Worm (Caenorhabditis elegans) whole organism, young adult: Measurements from ENCODE around the gene egl-19.

Source experiments
- B0336.3 ChIP-seq: fragments of 200-800 bp; sonication (Bioruptor generic); IDR thresholded peaks from 2 replicates; pipeline ENCODE4 v1.3.6; 2022; ENCODE audit warnings: missing genetic modification characterization, missing compliant biosample characterization
- C17E4.6 ChIP-seq: fragments of 200-800 bp; sonication (Bioruptor generic); IDR thresholded peaks from 2 replicates; pipeline ENCODE4 v1.3.6; 2022; ENCODE audit warnings: missing genetic modification reagents, missing genetic modification characterization, missing compliant biosample characterization
- D2030.7 ChIP-seq: fragments of 200-800 bp; sonication (Bioruptor generic); IDR thresholded peaks from 2 replicates; pipeline ENCODE4 v1.3.6; 2022; ENCODE audit warnings: missing genetic modification reagents, missing genetic modification characterization, missing compliant biosample characterization
- F10E7.11 ChIP-seq: sonication (generic microtip); optimal IDR thresholded peaks from 2 replicates; lab custom pipeline; 2017; ENCODE audit warnings: mild to moderate bottlenecking, missing genetic modification characterization, moderate library complexity, missing compliant biosample characterization
- F33H1.4 ChIP-seq: fragments of 200-800 bp; sonication (Bioruptor generic); IDR thresholded peaks from 2 replicates; pipeline ENCODE4 v1.3.6; 2022; ENCODE audit warnings: missing genetic modification reagents, missing genetic modification characterization, missing compliant biosample characterization
- F49E8.2 ChIP-seq: sonication (generic microtip); optimal IDR thresholded peaks from 3 replicates; lab custom pipeline; 2017; ENCODE audit warnings: missing genetic modification characterization, mild to moderate bottlenecking, missing compliant biosample characterization, antibody characterized with exemption, moderate library complexity; ENCODE audit not compliant: insufficient read depth
- F52B5.7 ChIP-seq: sonication (generic microtip); optimal IDR thresholded peaks from 2 replicates; lab custom pipeline; 2016; ENCODE audit warnings: mild to moderate bottlenecking, missing genetic modification characterization, missing compliant biosample characterization
- F55B11.4 ChIP-seq: sonication (generic microtip); optimal IDR thresholded peaks from 2 replicates; lab custom pipeline; 2016; ENCODE audit warnings: missing compliant biosample characterization, missing genetic modification characterization, borderline replicate concordance; ENCODE audit not compliant: insufficient read depth
- Y67H2A.10 ChIP-seq: fragments of 200-800 bp; sonication (Bioruptor generic); conservative IDR thresholded peaks from 2 replicates; pipeline ENCODE4 v1.3.6; 2022; ENCODE audit warnings: missing genetic modification reagents, missing genetic modification characterization, missing compliant biosample characterization
- ZK185.1 ChIP-seq: sonication (generic microtip); optimal IDR thresholded peaks from 2 replicates; lab custom pipeline; 2016; ENCODE audit warnings: mild to moderate bottlenecking, missing genetic modification characterization, missing compliant biosample characterization; ENCODE audit not compliant: poor library complexity, severe bottlenecking
- aptf-2 ChIP-seq: fragments of 200-800 bp; sonication (Bioruptor generic); conservative IDR thresholded peaks from 2 replicates; pipeline ENCODE4 v1.3.6; 2022; ENCODE audit warnings: missing genetic modification reagents, missing genetic modification characterization, missing compliant biosample characterization
- bed-2 ChIP-seq: fragments of 200-800 bp; sonication (Bioruptor generic); IDR thresholded peaks from 2 replicates; pipeline ENCODE4 v1.3.6; 2022; ENCODE audit warnings: missing genetic modification reagents, missing genetic modification characterization, missing compliant biosample characterization
- ccch-3 ChIP-seq: fragments of 200-800 bp; sonication (Bioruptor generic); optimal IDR thresholded peaks from 2 replicates; lab custom pipeline; 2018; ENCODE audit warnings: mild to moderate bottlenecking, missing genetic modification characterization, missing compliant biosample characterization
- ceh-100 ChIP-seq: fragments of 200-800 bp; sonication (Bioruptor generic); IDR thresholded peaks from 2 replicates; pipeline ENCODE4 v1.3.6; 2022; ENCODE audit warnings: missing genetic modification reagents, missing genetic modification characterization, missing compliant biosample characterization
- ceh-40 ChIP-seq: fragments of 200-800 bp; sonication (Bioruptor generic); IDR thresholded peaks from 2 replicates; pipeline ENCODE4 v1.3.6; 2022; ENCODE audit warnings: missing genetic modification characterization, missing compliant biosample characterization
- ceh-91 ChIP-seq: fragments of 200-800 bp; sonication (Bioruptor generic); IDR thresholded peaks from 2 replicates; pipeline ENCODE4 v1.3.6; 2022; ENCODE audit warnings: missing genetic modification reagents, missing genetic modification characterization, missing compliant biosample characterization
- dpl-1 ChIP-seq: fragments of 150-350 bp; optimal IDR thresholded peaks from 2 replicates; lab custom pipeline; 2014; ENCODE audit warnings: missing biosample characterization, missing genetic modification reagents, missing genetic modification characterization
- egl-18 ChIP-seq: fragments of 200-800 bp; sonication (Bioruptor generic); IDR thresholded peaks from 2 replicates; pipeline ENCODE4 v1.3.6; 2022; ENCODE audit warnings: missing genetic modification reagents, missing genetic modification characterization, missing compliant biosample characterization
- egl-44 ChIP-seq: fragments of 200-800 bp; sonication (Bioruptor generic); IDR thresholded peaks from 2 replicates; pipeline ENCODE4 v1.3.6; 2022; ENCODE audit warnings: missing genetic modification reagents, missing genetic modification characterization, missing compliant biosample characterization
- him-1 ChIP-seq: sonication (generic microtip); optimal IDR thresholded peaks from 2 replicates; lab custom pipeline; 2016; ENCODE audit warnings: missing genotype, missing genetic modification reagents, missing genetic modification characterization, missing compliant biosample characterization
- hmg-1.2 ChIP-seq: fragments of 200-800 bp; sonication (Bioruptor generic); IDR thresholded peaks from 2 replicates; pipeline ENCODE4 v1.3.6; 2022; ENCODE audit warnings: missing genetic modification reagents, missing genetic modification characterization, missing compliant biosample characterization
- hmg-20 ChIP-seq: fragments of 200-800 bp; sonication (Bioruptor generic); IDR thresholded peaks from 2 replicates; pipeline ENCODE4 v1.3.6; 2022; ENCODE audit warnings: missing genetic modification reagents, missing genetic modification characterization, missing compliant biosample characterization
- let-526 ChIP-seq: fragments of 200-800 bp; sonication (Bioruptor generic); IDR thresholded peaks from 2 replicates; pipeline ENCODE4 v1.3.6; 2022; ENCODE audit warnings: missing genetic modification reagents, missing genetic modification characterization, missing compliant biosample characterization
- let-607 ChIP-seq, 2 experiments: fragments of 200-800 bp in 1 of 2; sonication (Bioruptor generic) in 1 of 2; sonication (generic microtip) in 1 of 2; optimal IDR thresholded peaks; 2 replicates each; lab custom pipeline; 2016 to 2018; ENCODE audit warnings: mild to moderate bottlenecking in 2 of 2, missing compliant biosample characterization in 2 of 2, missing genetic modification characterization in 2 of 2, moderate library complexity in 2 of 2, missing genotype in 1 of 2
- lin-54 ChIP-seq: fragments of 200-800 bp; sonication (Bioruptor generic); optimal IDR thresholded peaks from 2 replicates; lab custom pipeline; 2018; ENCODE audit warnings: mild to moderate bottlenecking, missing genetic modification characterization, missing compliant biosample characterization
- lsy-27 ChIP-seq: sonication (generic microtip); optimal IDR thresholded peaks from 2 replicates; lab custom pipeline; 2017; ENCODE audit warnings: missing genetic modification characterization, mild to moderate bottlenecking, missing compliant biosample characterization, antibody characterized with exemption, missing genotype, borderline replicate concordance; ENCODE audit not compliant: insufficient read depth
- madf-10 ChIP-seq: sonication (generic microtip); optimal IDR thresholded peaks from 2 replicates; lab custom pipeline; 2016; ENCODE audit warnings: mild to moderate bottlenecking, missing genetic modification characterization, missing compliant biosample characterization
- mel-28 ChIP-seq: sonication (generic microtip); optimal IDR thresholded peaks from 2 replicates; lab custom pipeline; 2016; ENCODE audit warnings: borderline replicate concordance, mild to moderate bottlenecking, missing genetic modification characterization, missing compliant biosample characterization
- nfya-1 ChIP-seq: sonication (generic microtip); optimal IDR thresholded peaks from 2 replicates; lab custom pipeline; 2017; ENCODE audit warnings: antibody characterized with exemption, missing compliant biosample characterization, missing genetic modification characterization, borderline replicate concordance; ENCODE audit not compliant: insufficient read depth
- nfya-2 ChIP-seq: fragments of 200-800 bp; sonication (Bioruptor generic); IDR thresholded peaks from 2 replicates; pipeline ENCODE4 v1.3.6; 2022; ENCODE audit warnings: missing genetic modification reagents, missing genetic modification characterization, missing compliant biosample characterization
- nfyb-1 ChIP-seq: fragments of 200-800 bp; sonication (Bioruptor generic); IDR thresholded peaks from 2 replicates; pipeline ENCODE4 v1.3.6; 2022; ENCODE audit warnings: missing genetic modification reagents, missing genetic modification characterization, missing compliant biosample characterization
- nhr-27 ChIP-seq: fragments of 200-800 bp; sonication (Bioruptor generic); optimal IDR thresholded peaks from 2 replicates; lab custom pipeline; 2018; ENCODE audit warnings: mild to moderate bottlenecking, missing genetic modification characterization, moderate library complexity, missing compliant biosample characterization
- nhr-90 ChIP-seq: sonication (generic microtip); optimal IDR thresholded peaks from 2 replicates; lab custom pipeline; 2016; ENCODE audit warnings: missing genotype, mild to moderate bottlenecking, missing genetic modification characterization, missing compliant biosample characterization
- rcor-1 ChIP-seq: fragments of 200-800 bp; sonication (Bioruptor generic); IDR thresholded peaks from 2 replicates; pipeline ENCODE4 v1.3.6; 2022; ENCODE audit warnings: missing genetic modification reagents, missing genetic modification characterization, missing compliant biosample characterization
- rpc-1 ChIP-seq, 2 experiments: fragments of 150-350 bp in 1 of 2; sonication (generic microtip) in 1 of 2; optimal IDR thresholded peaks; 2 replicates each; lab custom pipeline; 2014 to 2018; ENCODE audit warnings: missing biosample characterization in 1 of 2, missing genetic modification characterization in 1 of 2, missing genetic modification reagents in 1 of 2, missing genotype in 1 of 2
- snpc-1.1 ChIP-seq: sonication (generic microtip); optimal IDR thresholded peaks from 2 replicates; lab custom pipeline; 2017; ENCODE audit warnings: missing genetic modification characterization, mild to moderate bottlenecking, missing compliant biosample characterization, antibody characterized with exemption, moderate library complexity, missing genotype, missing genetic modification reagents; ENCODE audit not compliant: insufficient read depth
- snpc-4 ChIP-seq, 5 experiments: fragments of 150-350 bp in 1 of 5; sonication (generic microtip) in 4 of 5; optimal IDR thresholded peaks; 2 replicates each; lab custom pipeline; 2014 to 2018; ENCODE audit warnings: missing genetic modification characterization in 5 of 5, missing biosample characterization in 3 of 5, antibody characterized with exemption in 2 of 5, mild to moderate bottlenecking in 2 of 5, missing compliant biosample characterization in 2 of 5, missing genotype in 2 of 5, moderate library complexity in 2 of 5, missing genetic modification reagents in 1 of 5
- somi-1 ChIP-seq: fragments of 200-800 bp; sonication (Bioruptor generic); optimal IDR thresholded peaks from 2 replicates; lab custom pipeline; 2018; ENCODE audit warnings: mild to moderate bottlenecking, missing genetic modification characterization, missing compliant biosample characterization
- unc-130 ChIP-seq: sonication (generic microtip); optimal IDR thresholded peaks from 2 replicates; lab custom pipeline; 2016; ENCODE audit warnings: missing genetic modification reagents, missing genetic modification characterization, missing compliant biosample characterization

The egl-19 gene

ce11 chrIV:7451345-7451744 lies 46.0 kb downstream of the egl-19 start, which contains the start of gene tes-1:
tes-1 (minus strand) TSS chrIV:7451445.
- TF ChIP-seq somi-1 (GFP tag; lab: Kevin White, UChicago) (no peak), let-607 (tag; optimal IDR thresholded peaks at IDR 0.05; lab: Kevin White, UChicago) (no peak), F55B11.4 (tag; lab: Kevin White, UChicago) (no peak), ZK185.1 (no peak), egl-18 (GFP tag; lab: Robert Waterston, UW) (no peak), bed-2 (GFP tag; lab: Robert Waterston, UW) (no peak), aptf-2 (GFP tag; lab: Robert Waterston, UW) (no peak), lin-54 (GFP tag; lab: Kevin White, UChicago) (no peak), ccch-3 (GFP tag; lab: Kevin White, UChicago) (no peak), ceh-40 (GFP tag; lab: Robert Waterston, UW) (no peak), dpl-1 (GFP tag; lab: Kevin White, UChicago) (no peak), unc-130 (no peak), lsy-27 (no peak)

ce11 chrIV:7453661-7454159 lies 48.3 kb downstream of the egl-19 start:
- TF ChIP-seq ceh-100 (GFP tag; lab: Robert Waterston, UW) (no peak), snpc-1.1 (tag; lab: Kevin White, UChicago) (no peak), nfyb-1 (GFP tag; lab: Robert Waterston, UW) (no peak), F52B5.7 (tag; lab: Kevin White, UChicago) (no peak)
- TF ChIP-seq, all 124 proteins: peak for 0

ce11 chrIV:7454890-7455289 lies 49.5 kb downstream of the egl-19 start:
- TF ChIP-seq nhr-27 (tag; lab: Kevin White, UChicago) (no peak), mel-28 (tag; lab: Kevin White, UChicago) (no peak), ceh-91 (GFP tag; lab: Robert Waterston, UW) (no peak), F10E7.11 (tag; lab: Kevin White, UChicago) (no peak), madf-10 (tag; lab: Kevin White, UChicago) (no peak), dpl-1 (GFP tag; lab: Kevin White, UChicago) (no peak), C17E4.6 (GFP tag; lab: Robert Waterston, UW) (no peak), Y67H2A.10 (GFP tag; lab: Robert Waterston, UW) (no peak), D2030.7 (GFP tag; lab: Robert Waterston, UW) (no peak), let-526 (GFP tag; lab: Robert Waterston, UW) (no peak)

- TF ChIP-seq him-1: no peak
- TF ChIP-seq hmg-1.2 (GFP tag; lab: Robert Waterston, UW): no peak
- no peak for TF ChIP-seq ceh-40 (GFP tag; lab: Robert Waterston, UW)
- TF ChIP-seq F49E8.2 (tag; lab: Kevin White, UChicago): no peak
- TF ChIP-seq nfya-2 (GFP tag; lab: Robert Waterston, UW): no peak
Measured at ce11 chrIV:7456225-7456624, 50.8 kb downstream of the egl-19 start, which contains the start of gene F13B6.1. F13B6.1 (plus strand) TSS chrIV:7456525.

- TF ChIP-seq snpc-4 (GFP tag; optimal IDR thresholded peaks at IDR 0.05; lab: Kevin White, UChicago): no peak
- TF ChIP-seq snpc-4 (tag; optimal IDR thresholded peaks at IDR 0.05; lab: Kevin White, UChicago): no peak
- TF ChIP-seq nfya-1 (tag; lab: Kevin White, UChicago): no peak
- no peak for TF ChIP-seq let-526 (GFP tag; lab: Robert Waterston, UW)
- no peak for TF ChIP-seq nhr-90 (tag; lab: Kevin White, UChicago)
- TF ChIP-seq F33H1.4 (GFP tag; lab: Robert Waterston, UW): no peak
- TF ChIP-seq rcor-1 (GFP tag; lab: Robert Waterston, UW): no peak
- no peak for TF ChIP-seq B0336.3 (GFP tag; lab: Robert Waterston, UW)
- TF ChIP-seq egl-44 (GFP tag; lab: Robert Waterston, UW): no peak
- no peak for TF ChIP-seq hmg-20
- no peak for TF ChIP-seq ceh-91 (GFP tag; lab: Robert Waterston, UW)
- TF ChIP-seq rpc-1 (optimal IDR thresholded peaks at IDR 0.05; lab: Kevin White, UChicago): no peak
- TF ChIP-seq rpc-1 (tag; optimal IDR thresholded peaks at IDR 0.05; lab: Kevin White, UChicago): no peak
Measured at ce11 chrIV:7460225-7460624, 54.8 kb downstream of the egl-19 start, which contains the start of gene F13B6.2. F13B6.2 (minus strand) TSS chrIV:7460325.
